Worm (Caenorhabditis elegans) whole organism, L2 larva: Measurements from ENCODE around the gene F59A7.11.

Source experiments
- C34F6.9 ChIP-seq: fragments of 150-350 bp; optimal IDR thresholded peaks from 2 replicates; lab custom pipeline; 2014; ENCODE audit warnings: missing biosample characterization, missing genetic modification characterization
- R02D3.7 ChIP-seq: fragments of 150-350 bp; optimal IDR thresholded peaks from 2 replicates; lab custom pipeline; 2014; ENCODE audit warnings: missing biosample characterization, missing genetic modification characterization
- ZK546.5 ChIP-seq: sonication (generic microtip); optimal IDR thresholded peaks from 2 replicates; lab custom pipeline; 2017; ENCODE audit warnings: missing biosample characterization, missing genetic modification characterization
- alr-1 ChIP-seq: fragments of 150-350 bp; optimal IDR thresholded peaks from 2 replicates; lab custom pipeline; 2014; ENCODE audit warnings: missing biosample characterization, missing genetic modification characterization
- aly-2 ChIP-seq: fragments of 150-350 bp; optimal IDR thresholded peaks from 2 replicates; lab custom pipeline; 2014; ENCODE audit warnings: missing biosample characterization, missing genetic modification characterization
- ama-1 ChIP-seq: fragments of 150-350 bp; optimal IDR thresholded peaks from 2 replicates; lab custom pipeline; 2018; ENCODE audit warnings: inconsistent platforms
- blmp-1 ChIP-seq: sonication (generic microtip); optimal IDR thresholded peaks from 2 replicates; lab custom pipeline; 2017; ENCODE audit warnings: missing genetic modification characterization, mild to moderate bottlenecking, missing compliant biosample characterization, antibody characterized with exemption, moderate library complexity; ENCODE audit not compliant: insufficient read depth
- ceh-16 ChIP-seq: fragments of 150-350 bp; optimal IDR thresholded peaks from 2 replicates; lab custom pipeline; 2014; ENCODE audit warnings: missing biosample characterization, missing genetic modification characterization
- ceh-82 ChIP-seq: fragments of 150-350 bp; optimal IDR thresholded peaks from 2 replicates; lab custom pipeline; 2014; ENCODE audit warnings: missing biosample characterization, missing genetic modification characterization
- crh-2 ChIP-seq: sonication (generic microtip); optimal IDR thresholded peaks from 2 replicates; lab custom pipeline; 2017; ENCODE audit warnings: missing biosample characterization, missing genetic modification characterization
- dmd-4 ChIP-seq: sonication (generic microtip); optimal IDR thresholded peaks from 2 replicates; lab custom pipeline; 2017; ENCODE audit warnings: missing biosample characterization, missing genetic modification characterization
- egl-27 ChIP-seq: sonication (generic microtip); optimal IDR thresholded peaks from 3 replicates; lab custom pipeline; 2017; ENCODE audit warnings: missing biosample characterization, missing genetic modification reagents, missing genetic modification characterization
- elt-1 ChIP-seq: fragments of 150-350 bp; optimal IDR thresholded peaks from 2 replicates; lab custom pipeline; 2014; ENCODE audit warnings: missing biosample characterization, missing genetic modification characterization
- elt-3 ChIP-seq: sonication (generic microtip); optimal IDR thresholded peaks from 2 replicates; lab custom pipeline; 2017; ENCODE audit warnings: missing biosample characterization, missing genetic modification characterization
- gmeb-1 ChIP-seq: fragments of 150-350 bp; optimal IDR thresholded peaks from 2 replicates; lab custom pipeline; 2014; ENCODE audit warnings: missing biosample characterization, missing genetic modification characterization
- lin-11 ChIP-seq: fragments of 150-350 bp; sonication (generic microtip); optimal IDR thresholded peaks from 2 replicates; lab custom pipeline; 2014; ENCODE audit warnings: missing biosample characterization, missing genetic modification characterization, inconsistent platforms, mixed read lengths
- lin-39 ChIP-seq: fragments of 150-350 bp; optimal IDR thresholded peaks from 2 replicates; lab custom pipeline; 2014; ENCODE audit warnings: missing biosample characterization, missing genetic modification reagents, missing genetic modification characterization
- lsy-2 ChIP-seq, 2 experiments: fragments of 150-350 bp in 1 of 2; sonication (generic microtip) in 1 of 2; optimal IDR thresholded peaks; 2 replicates each; lab custom pipeline; 2014 to 2017; ENCODE audit warnings: missing biosample characterization in 2 of 2, missing genetic modification characterization in 2 of 2
- mbf-1 ChIP-seq: sonication (generic microtip); optimal IDR thresholded peaks from 2 replicates; lab custom pipeline; 2017; ENCODE audit warnings: missing biosample characterization, missing genetic modification characterization
- mdl-1 ChIP-seq, 2 experiments: fragments of 150-350 bp in 1 of 2; sonication (generic microtip) in 1 of 2; optimal IDR thresholded peaks; 2 replicates each; lab custom pipeline; 2017; ENCODE audit warnings: missing biosample characterization in 2 of 2, missing genetic modification characterization in 2 of 2
- nhr-10 ChIP-seq: sonication (generic microtip); optimal IDR thresholded peaks from 2 replicates; lab custom pipeline; 2017; ENCODE audit warnings: missing biosample characterization, missing genetic modification characterization
- nhr-129 ChIP-seq: fragments of 150-350 bp; optimal IDR thresholded peaks from 2 replicates; lab custom pipeline; 2014; ENCODE audit warnings: missing biosample characterization, missing genetic modification characterization
- nhr-21 ChIP-seq: fragments of 150-350 bp; optimal IDR thresholded peaks from 2 replicates; lab custom pipeline; 2014; ENCODE audit warnings: missing biosample characterization, missing genetic modification characterization
- nhr-23 ChIP-seq: fragments of 150-350 bp; optimal IDR thresholded peaks from 2 replicates; lab custom pipeline; 2014; ENCODE audit warnings: missing biosample characterization, missing genetic modification reagents, missing genetic modification characterization
- nhr-237 ChIP-seq: fragments of 150-350 bp; optimal IDR thresholded peaks from 2 replicates; lab custom pipeline; 2014; ENCODE audit warnings: missing biosample characterization, missing genetic modification characterization
- nhr-25 ChIP-seq: fragments of 150-350 bp; sonication (generic microtip); optimal IDR thresholded peaks from 3 replicates; lab custom pipeline; 2014; ENCODE audit warnings: missing biosample characterization, missing genetic modification characterization
- nhr-6 ChIP-seq: fragments of 150-350 bp; optimal IDR thresholded peaks from 2 replicates; lab custom pipeline; 2014; ENCODE audit warnings: missing biosample characterization, missing genetic modification characterization
- peb-1 ChIP-seq: fragments of 150-350 bp; optimal IDR thresholded peaks from 2 replicates; lab custom pipeline; 2014; ENCODE audit warnings: missing biosample characterization, missing genetic modification characterization
- sem-4 ChIP-seq: fragments of 150-350 bp; optimal IDR thresholded peaks from 2 replicates; lab custom pipeline; 2014; ENCODE audit warnings: missing biosample characterization, missing genetic modification reagents, missing genetic modification characterization
- skn-1 ChIP-seq: sonication (generic microtip); optimal IDR thresholded peaks from 2 replicates; lab custom pipeline; 2017; ENCODE audit warnings: missing biosample characterization, missing genetic modification characterization
- sma-3 ChIP-seq: sonication (generic microtip); optimal IDR thresholded peaks from 2 replicates; lab custom pipeline; 2016; ENCODE audit warnings: missing genetic modification reagents, missing genetic modification characterization, missing compliant biosample characterization
- sma-9 ChIP-seq, 2 experiments: fragments of 150-350 bp in 1 of 2; sonication (generic microtip) in 1 of 2; optimal IDR thresholded peaks; 2 replicates each; lab custom pipeline; 2014 to 2016; ENCODE audit warnings: missing genetic modification characterization in 2 of 2, mild to moderate bottlenecking in 1 of 2, missing biosample characterization in 1 of 2, missing compliant biosample characterization in 1 of 2, missing genetic modification reagents in 1 of 2, moderate library complexity in 1 of 2
- snpc-4 ChIP-seq: fragments of 150-350 bp; optimal IDR thresholded peaks from 2 replicates; lab custom pipeline; 2014; ENCODE audit warnings: missing biosample characterization, missing genetic modification characterization
- unc-55 ChIP-seq: fragments of 150-350 bp; sonication (generic microtip); optimal IDR thresholded peaks from 3 replicates; lab custom pipeline; 2014; ENCODE audit warnings: missing biosample characterization, missing genetic modification reagents, missing genetic modification characterization
- unc-62 ChIP-seq: fragments of 150-350 bp; optimal IDR thresholded peaks from 2 replicates; lab custom pipeline; 2014; ENCODE audit warnings: missing biosample characterization, missing genetic modification reagents, missing genetic modification characterization
- zag-1 ChIP-seq: fragments of 150-350 bp; optimal IDR thresholded peaks from 2 replicates; lab custom pipeline; 2014; ENCODE audit warnings: missing biosample characterization, missing genetic modification characterization
- ztf-11 ChIP-seq: sonication (generic microtip); optimal IDR thresholded peaks from 2 replicates; lab custom pipeline; 2017; ENCODE audit warnings: missing biosample characterization, missing genetic modification characterization

Gene F59A7.11

ce11 chrV:2011777-2012176 is 1.9 kb downstream of the F59A7.11 start, which contains the start of gene F59A7.7:
Gene F59A7.7, plus strand, starts transcription at chrV:2012077.
- TF ChIP-seq snpc-4 (tag; lab: Kevin White, UChicago) (no peak), elt-3 (no peak), skn-1 (tag; lab: Kevin White, UChicago) (no peak), gmeb-1 (tag; lab: Kevin White, UChicago) (no peak), R02D3.7 (tag; lab: Kevin White, UChicago) (no peak), dmd-4 (tag; lab: Kevin White, UChicago) (no peak), mbf-1 (tag; lab: Kevin White, UChicago) (no peak), blmp-1 (tag; lab: Kevin White, UChicago) (no peak), nhr-6 (tag; lab: Kevin White, UChicago) (no peak)

- no peak for TF ChIP-seq lin-39 (tag; lab: Kevin White, UChicago)
- no peak for TF ChIP-seq mbf-1 (tag; lab: Kevin White, UChicago)
- peak; percentile 1 for TF ChIP-seq crh-2
- TF ChIP-seq nhr-237 (tag; lab: Kevin White, UChicago): no peak
- no peak for TF ChIP-seq unc-62
- peak; percentile 15 for TF ChIP-seq nhr-21
- TF ChIP-seq sem-4 (tag; lab: Kevin White, UChicago): no peak
- TF ChIP-seq nhr-10 (tag; lab: Kevin White, UChicago): no peak
- peak; percentile 73 to 96 for TF ChIP-seq lsy-2 (tag; optimal IDR thresholded peaks at IDR 0.05; lab: Kevin White, UChicago)
- TF ChIP-seq nhr-23 (tag; lab: Kevin White, UChicago): no peak
- peak; percentile 66 for TF ChIP-seq nhr-129 (tag; lab: Kevin White, UChicago)
- peak; percentile 33 for TF ChIP-seq sma-9 (GFP tag; optimal IDR thresholded peaks at IDR 0.05; lab: Kevin White, UChicago)
- TF ChIP-seq sma-9 (tag; optimal IDR thresholded peaks at IDR 0.05; lab: Kevin White, UChicago): no peak
- TF ChIP-seq blmp-1 (tag; lab: Kevin White, UChicago): no peak
- TF ChIP-seq ama-1: no peak
- no peak for TF ChIP-seq skn-1 (tag; lab: Kevin White, UChicago)
- TF ChIP-seq ceh-82 (tag; lab: Kevin White, UChicago): no peak
- no peak for TF ChIP-seq zag-1
- TF ChIP-seq ztf-11 (tag; lab: Kevin White, UChicago): no peak
- peak; percentile 68 for TF ChIP-seq sma-3
- TF ChIP-seq R02D3.7 (tag; lab: Kevin White, UChicago): no peak
- peak; percentile 75 for TF ChIP-seq unc-55
- no peak for TF ChIP-seq aly-2 (tag; lab: Kevin White, UChicago)
- peak; percentile 9 for TF ChIP-seq C34F6.9 (tag; lab: Kevin White, UChicago)
- TF ChIP-seq gmeb-1 (tag; lab: Kevin White, UChicago): peak; percentile 42
- TF ChIP-seq egl-27 (tag; lab: Kevin White, UChicago): no peak
- no peak for TF ChIP-seq mdl-1 (tag; optimal IDR thresholded peaks at IDR 0.05; lab: Kevin White, UChicago)
- TF ChIP-seq alr-1 (tag; lab: Kevin White, UChicago): no peak
- TF ChIP-seq peb-1 (tag; lab: Kevin White, UChicago): no peak
- TF ChIP-seq ZK546.5 (tag; lab: Kevin White, UChicago): no peak
- TF ChIP-seq lin-11 (tag; lab: Kevin White, UChicago): no peak
- no peak for TF ChIP-seq nhr-25 (tag; lab: Kevin White, UChicago)
- TF ChIP-seq, all 48 proteins: peak for 9
Measured at ce11 chrV:2008412-2008811, 5.3 kb downstream of the F59A7.11 start.

ce11 chrV:2004659-2005058 is 9.1 kb downstream of the F59A7.11 start, which contains the start of gene cysl-4:
Gene cysl-4, plus strand, starts transcription at chrV:2004959.
- TF ChIP-seq snpc-4 (tag; lab: Kevin White, UChicago) (no peak), mdl-1 (tag; optimal IDR thresholded peaks at IDR 0.05; lab: Kevin White, UChicago) (no peak), elt-1 (tag; lab: Kevin White, UChicago) (no peak), elt-3 (no peak), peb-1 (tag; lab: Kevin White, UChicago) (no peak), skn-1 (tag; lab: Kevin White, UChicago) (no peak), nhr-23 (tag; lab: Kevin White, UChicago) (no peak), nhr-237 (tag; lab: Kevin White, UChicago) (no peak), ceh-16 (tag; lab: Kevin White, UChicago) (no peak), ZK546.5 (tag; lab: Kevin White, UChicago) (no peak)
- TF ChIP-seq, all 48 proteins: peak for 0
